Fruit fly (Drosophila melanogaster): ENCODE results near the gene CG33689.
A peak's percentile ranks its signal among the peaks of the same experiment; 100 is the strongest.

Gene CG33689

DNA sequence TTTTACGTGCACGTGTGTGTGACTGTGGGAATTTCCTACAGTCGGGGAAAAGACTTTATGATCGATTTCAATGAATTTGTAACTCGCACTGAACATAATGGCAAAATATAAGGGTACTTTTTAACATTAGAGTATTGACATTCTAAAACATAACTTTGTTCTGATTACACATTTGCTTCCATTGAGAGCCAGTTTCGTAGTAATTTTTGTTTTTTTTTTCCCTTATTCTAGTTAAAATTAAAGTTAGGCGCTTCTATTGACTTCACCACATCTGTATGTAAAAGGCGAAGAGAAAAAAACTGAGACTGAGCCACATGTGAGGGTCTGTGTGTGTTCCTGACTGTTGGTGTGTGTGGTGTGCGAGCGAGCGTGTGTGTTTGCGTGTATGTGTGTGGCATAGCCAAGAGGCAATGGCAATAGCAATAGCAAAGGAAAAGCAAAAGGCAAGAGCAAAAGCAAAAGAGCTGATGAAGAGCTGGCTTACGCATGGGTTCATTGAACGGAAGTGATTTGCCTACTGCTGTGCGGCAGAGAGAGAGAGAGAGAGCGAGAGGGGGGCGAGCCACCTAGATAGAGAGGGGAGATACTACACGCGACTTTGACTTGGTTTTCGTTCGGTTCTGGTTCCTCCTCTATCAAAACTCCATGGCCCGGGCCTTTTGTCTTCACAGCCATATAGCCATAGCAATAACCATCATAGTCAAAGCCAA, 38.0 kb upstream of the CG33689 start (continued):
- TF ChIP-seq CG3995 (GFP tag; optimal IDR thresholded peaks at IDR 0.05) (peak; percentile 40), Elba2 (GFP tag; optimal IDR thresholded peaks at IDR 0.05) (no peak), maf-S (GFP tag; optimal IDR thresholded peaks at IDR 0.05) (peak; percentile 31), aop (GFP tag; IDR thresholded peaks at IDR 0.05) (no peak; the same call in 1 of the 2 replicates), usp (GFP tag; optimal IDR thresholded peaks at IDR 0.05) (no peak), CG6813 (GFP tag; optimal IDR thresholded peaks at IDR 0.05) (peak; percentile 69), CrebB (tag; optimal IDR thresholded peaks at IDR 0.05) (peak; percentile 23), Nf-YC (tag; optimal IDR thresholded peaks at IDR 0.05) (peak; percentile 55), NfI (GFP tag; optimal IDR thresholded peaks at IDR 0.05) (peak; percentile 69), CG1832 (GFP tag; optimal IDR thresholded peaks at IDR 0.05) (peak; percentile 72), HLH3B (GFP tag; IDR thresholded peaks at IDR 0.05) (peak; percentile 66), CG1024 (GFP tag; IDR thresholded peaks at IDR 0.05) (no peak), Blimp-1 (GFP tag; optimal IDR thresholded peaks at IDR 0.05) (peak; percentile 67), slp2 (GFP tag; optimal IDR thresholded peaks at IDR 0.05) (peak; percentile 59), CG7372 (GFP tag; IDR thresholded peaks at IDR 0.05) (no peak), zfh1 (GFP tag; IDR thresholded peaks at IDR 0.05) (peak; percentile 40; the same call in 1 of the 3 replicates), Spps (tag; optimal IDR thresholded peaks at IDR 0.05) (peak; percentile 10), tin (GFP tag; optimal IDR thresholded peaks at IDR 0.05) (peak; percentile 68), fd102C (GFP tag; optimal IDR thresholded peaks at IDR 0.05) (no peak), row (GFP tag; IDR thresholded peaks at IDR 0.05) (peak; percentile 87), CG16863 (GFP tag; optimal IDR thresholded peaks at IDR 0.05) (peak; percentile 62), CG34224 (GFP tag; IDR thresholded peaks at IDR 0.05; ENCODE audit: partially characterized antibody) (no peak), gce (GFP tag; IDR thresholded peaks at IDR 0.05) (peak; percentile 27; the same call in 1 of the 3 replicates), CG6765 (GFP tag; optimal IDR thresholded peaks at IDR 0.05) (peak; percentile 68), CG4854 (GFP tag; optimal IDR thresholded peaks at IDR 0.05) (peak; percentile 37), CG4424 (GFP tag; optimal IDR thresholded peaks at IDR 0.05) (peak; percentile 69), lilli (GFP tag; optimal IDR thresholded peaks at IDR 0.05) (peak; percentile 83), klu (GFP tag; IDR thresholded peaks at IDR 0.05) (no peak), CG4730 (GFP tag; IDR thresholded peaks at IDR 0.05) (peak; percentile 52), CG8388 (GFP tag; optimal IDR thresholded peaks at IDR 0.05) (peak; percentile 60), CG18011 (GFP tag; optimal IDR thresholded peaks at IDR 0.05) (peak; percentile 58), unc-4 (GFP tag; IDR thresholded peaks at IDR 0.05; ENCODE audit: partially characterized antibody) (no peak), Gsc (GFP tag; IDR thresholded peaks at IDR 0.05) (no peak), grau (tag; optimal IDR thresholded peaks at IDR 0.05) (peak; percentile 82), CG12236 (GFP tag; optimal IDR thresholded peaks at IDR 0.05) (peak; percentile 52), CG18599 (GFP tag; optimal IDR thresholded peaks at IDR 0.05) (peak; percentile 91), knrl (GFP tag; IDR thresholded peaks at IDR 0.05; ENCODE audit: partially characterized antibody) (no peak), trem (tag; optimal IDR thresholded peaks at IDR 0.05) (peak; percentile 19), croc (GFP tag; conservative IDR thresholded peaks at IDR 0.05) (peak; percentile 29; the same call in 2 of the 3 replicates), Antp (GFP tag; optimal IDR thresholded peaks at IDR 0.05) (peak; percentile 54), Camta (GFP tag; optimal IDR thresholded peaks at IDR 0.05) (peak; percentile 59), CG3065 (GFP tag; optimal IDR thresholded peaks at IDR 0.05) (no peak), Xbp1 (GFP tag; optimal IDR thresholded peaks at IDR 0.05) (peak; percentile 64), nmo (GFP tag; optimal IDR thresholded peaks at IDR 0.05) (peak; percentile 66), CG1529 (GFP tag; optimal IDR thresholded peaks at IDR 0.05) (peak; percentile 68), CG10431 (GFP tag; optimal IDR thresholded peaks at IDR 0.05) (peak; percentile 42), CG12659 (GFP tag; optimal IDR thresholded peaks at IDR 0.05) (peak; percentile 77), slbo (GFP tag; IDR thresholded peaks at IDR 0.05) (peak; percentile 75), CG15479 (GFP tag; optimal IDR thresholded peaks at IDR 0.05) (no peak)
